Fruit fly (Drosophila melanogaster): Measurements from ENCODE around the gene CG7381.

dm6 chr3R:13012990-13013389 is 35.7 kb upstream of the CG7381 start:
- TF ChIP-seq CTCF (optimal IDR thresholded peaks at IDR 0.05) (no peak), CG8478 (optimal IDR thresholded peaks at IDR 0.05) (no peak)
